Worm (Caenorhabditis elegans): Measurements from ENCODE around the gene C16C8.8.
"Not testable (repeated sequence)": the region's sequence is repeated elsewhere in the genome, so short reads cannot be mapped to it uniquely, and the experiment has no call there.

The C16C8.8 gene

DNA sequence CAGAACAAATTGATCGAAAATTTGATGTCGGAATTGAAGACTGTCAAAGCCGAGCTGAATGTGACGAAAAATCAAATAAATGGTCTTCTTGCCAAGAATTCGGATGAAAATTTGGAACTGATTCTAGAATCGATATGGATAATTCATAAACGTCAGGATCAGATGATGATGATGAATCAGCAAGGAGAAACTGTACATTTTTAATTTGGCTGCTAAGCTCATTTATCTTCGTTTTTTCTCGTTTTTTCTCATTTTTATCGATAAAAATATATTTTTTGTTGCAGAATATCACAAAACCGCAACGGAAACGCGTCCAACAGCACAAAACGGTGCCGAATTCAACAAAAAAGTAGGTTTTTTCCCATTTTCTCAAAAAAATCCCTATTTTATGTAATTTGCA is 12.0 kb downstream of the C16C8.8 start, which contains the start of gene C16C8.14:
C16C8.14 (plus strand) TSS at position 301 of the 400 bp plus-strand sequence.
- TF ChIP-seq ceh-36 (tag; optimal IDR thresholded peaks at IDR 0.05); flt-1 (GFP tag; IDR thresholded peaks at IDR 0.05); hmg-4 (GFP tag; optimal IDR thresholded peaks at IDR 0.05): not testable (repeated sequence)

ce11 chrII:3448776-3449280 is 12.7 kb downstream of the C16C8.8 start, which contains the start of gene C16C8.25:
Gene C16C8.25 (plus strand): TSS chrII:3449230.
- TF ChIP-seq ceh-36 (tag; optimal IDR thresholded peaks at IDR 0.05) (no peak), hmbx-1 (tag; optimal IDR thresholded peaks at IDR 0.05) (no peak), hmg-4 (GFP tag; optimal IDR thresholded peaks at IDR 0.05) (no peak), pes-1 (GFP tag; IDR thresholded peaks at IDR 0.05) (no peak), B0310.2 (tag; optimal IDR thresholded peaks at IDR 0.05) (no peak), ets-7 (tag; optimal IDR thresholded peaks at IDR 0.05) (no peak), tbx-37 (GFP tag; conservative IDR thresholded peaks at IDR 0.05) (no peak), ceh-13 (GFP tag; optimal IDR thresholded peaks at IDR 0.05) (no peak), aly-1 (tag; optimal IDR thresholded peaks at IDR 0.05) (no peak), F13C5.2 (tag; optimal IDR thresholded peaks at IDR 0.05) (no peak), flt-1 (GFP tag; IDR thresholded peaks at IDR 0.05) (no peak), hnd-1 (tag; optimal IDR thresholded peaks at IDR 0.05) (no peak), tbx-11 (GFP tag; IDR thresholded peaks at IDR 0.05) (no peak)

DNA sequence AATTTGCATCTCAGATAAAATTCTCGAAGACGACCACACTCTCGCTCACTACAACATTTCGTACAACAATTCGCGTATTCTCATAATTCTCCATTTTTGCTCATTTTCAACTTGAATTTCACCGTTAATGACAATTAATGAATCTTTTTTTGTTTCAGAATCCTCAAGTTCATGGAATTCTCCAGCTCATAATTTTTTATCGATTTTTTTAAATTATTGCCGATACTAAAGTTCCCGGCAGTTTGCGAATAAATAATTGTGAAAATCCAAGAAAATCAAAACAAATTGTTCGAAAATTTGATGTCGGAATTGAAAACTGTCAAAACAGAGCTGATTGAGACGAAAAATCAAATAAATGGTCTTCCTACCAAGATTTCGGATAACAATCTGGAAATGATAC is 13.6 kb downstream of the C16C8.8 start, which contains the start of gene C16C8.21:
C16C8.21 (plus strand) TSS at position 301 of the 400 bp plus-strand sequence.
- TF ChIP-seq scrt-1 (GFP tag; IDR thresholded peaks at IDR 0.05) (no peak), F13C5.2 (tag; optimal IDR thresholded peaks at IDR 0.05) (no peak), pes-1 (GFP tag; IDR thresholded peaks at IDR 0.05) (no peak), flt-1 (GFP tag; IDR thresholded peaks at IDR 0.05) (no peak), ceh-13 (GFP tag; optimal IDR thresholded peaks at IDR 0.05) (no peak), hnd-1 (tag; optimal IDR thresholded peaks at IDR 0.05) (no peak), tra-4 (tag; optimal IDR thresholded peaks at IDR 0.05) (no peak)

DNA sequence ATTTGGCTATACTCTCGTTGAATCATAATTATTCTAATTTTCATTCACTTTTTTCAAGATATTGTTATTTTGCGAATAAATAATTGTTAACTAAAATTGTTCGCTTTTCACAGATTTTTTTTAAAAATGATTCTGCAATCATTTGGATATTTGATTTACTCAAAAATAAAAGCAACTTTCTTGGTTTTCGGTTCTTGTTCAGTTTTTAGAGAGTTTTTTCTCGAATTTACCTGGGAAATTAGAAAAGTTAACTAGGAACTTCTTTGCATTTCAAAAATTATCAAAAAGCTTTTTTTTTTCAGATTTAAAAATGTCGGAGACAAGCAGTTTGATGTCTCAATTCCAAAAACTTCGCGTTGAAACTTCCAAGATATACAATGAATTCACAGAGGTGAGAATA is 14.8 kb downstream of the C16C8.8 start, which contains the start of the genes C16C8.20 and gldi-6:
C16C8.20 (plus strand) TSS at position 301 of the 400 bp plus-strand sequence.
gldi-6 (plus strand) TSS at position 301 of the 400 bp plus-strand sequence.
- TF ChIP-seq hmbx-1 (tag; optimal IDR thresholded peaks at IDR 0.05) (no peak), hnd-1 (tag; optimal IDR thresholded peaks at IDR 0.05) (no peak), sea-1 (GFP tag; conservative IDR thresholded peaks at IDR 0.05) (no peak), ets-7 (tag; optimal IDR thresholded peaks at IDR 0.05) (no peak), tbx-37 (GFP tag; conservative IDR thresholded peaks at IDR 0.05) (no peak), aly-1 (tag; optimal IDR thresholded peaks at IDR 0.05) (no peak), tra-4 (tag; optimal IDR thresholded peaks at IDR 0.05) (no peak), pes-1 (GFP tag; IDR thresholded peaks at IDR 0.05) (no peak), tbx-11 (GFP tag; IDR thresholded peaks at IDR 0.05) (no peak), hmg-4 (GFP tag; optimal IDR thresholded peaks at IDR 0.05) (no peak), B0310.2 (tag; optimal IDR thresholded peaks at IDR 0.05) (no peak), ceh-13 (GFP tag; optimal IDR thresholded peaks at IDR 0.05) (no peak), scrt-1 (GFP tag; IDR thresholded peaks at IDR 0.05) (no peak), F13C5.2 (tag; optimal IDR thresholded peaks at IDR 0.05) (no peak), ceh-36 (tag; optimal IDR thresholded peaks at IDR 0.05) (no peak), ama-1 (optimal IDR thresholded peaks at IDR 0.05) (no peak), flt-1 (GFP tag; IDR thresholded peaks at IDR 0.05) (no peak)

- TF ChIP-seq flt-1 (GFP tag; IDR thresholded peaks at IDR 0.05) (no peak), hnd-1 (tag; optimal IDR thresholded peaks at IDR 0.05) (no peak), F13C5.2 (tag; optimal IDR thresholded peaks at IDR 0.05) (no peak), scrt-1 (GFP tag; IDR thresholded peaks at IDR 0.05) (no peak), B0310.2 (tag; optimal IDR thresholded peaks at IDR 0.05) (no peak), sea-1 (GFP tag; conservative IDR thresholded peaks at IDR 0.05) (no peak), ceh-13 (GFP tag; optimal IDR thresholded peaks at IDR 0.05) (no peak), ama-1 (optimal IDR thresholded peaks at IDR 0.05) (no peak), pes-1 (GFP tag; IDR thresholded peaks at IDR 0.05) (no peak), tbx-11 (GFP tag; IDR thresholded peaks at IDR 0.05) (no peak), hmg-4 (GFP tag; optimal IDR thresholded peaks at IDR 0.05) (no peak), hmbx-1 (tag; optimal IDR thresholded peaks at IDR 0.05) (no peak), tra-4 (tag; optimal IDR thresholded peaks at IDR 0.05) (no peak), aly-1 (tag; optimal IDR thresholded peaks at IDR 0.05) (no peak), ceh-36 (tag; optimal IDR thresholded peaks at IDR 0.05) (no peak), ets-7 (tag; optimal IDR thresholded peaks at IDR 0.05) (no peak), tbx-37 (GFP tag; conservative IDR thresholded peaks at IDR 0.05) (no peak)
Measured at ce11 chrII:3445285-3445806, 16.1 kb downstream of the C16C8.8 start, which contains the start of the genes C16C8.5 and C16C8.16. Gene C16C8.5 (minus strand): TSS chrII:3445385. Gene C16C8.16 (plus strand): TSS chrII:3445756.

ce11 chrII:3444280-3444679 is 17.2 kb downstream of the C16C8.8 start, which contains the start of gene C16C8.4:
Gene C16C8.4 (minus strand): TSS chrII:3444380.
- TF ChIP-seq tbx-11 (GFP tag; IDR thresholded peaks at IDR 0.05) (no peak), hnd-1 (tag; optimal IDR thresholded peaks at IDR 0.05) (no peak), sea-1 (GFP tag; conservative IDR thresholded peaks at IDR 0.05) (no peak), scrt-1 (GFP tag; IDR thresholded peaks at IDR 0.05) (no peak), flt-1 (GFP tag; IDR thresholded peaks at IDR 0.05) (no peak), hmg-4 (GFP tag; optimal IDR thresholded peaks at IDR 0.05) (no peak), tra-4 (tag; optimal IDR thresholded peaks at IDR 0.05) (no peak), aly-1 (tag; optimal IDR thresholded peaks at IDR 0.05) (no peak), ama-1 (optimal IDR thresholded peaks at IDR 0.05) (no peak), ceh-36 (tag; optimal IDR thresholded peaks at IDR 0.05) (no peak), ets-7 (tag; optimal IDR thresholded peaks at IDR 0.05) (no peak), hmbx-1 (tag; optimal IDR thresholded peaks at IDR 0.05) (no peak), B0310.2 (tag; optimal IDR thresholded peaks at IDR 0.05) (no peak), F13C5.2 (tag; optimal IDR thresholded peaks at IDR 0.05) (no peak), tbx-37 (GFP tag; conservative IDR thresholded peaks at IDR 0.05) (no peak), ceh-13 (GFP tag; optimal IDR thresholded peaks at IDR 0.05) (no peak), pes-1 (GFP tag; IDR thresholded peaks at IDR 0.05) (no peak)

DNA sequence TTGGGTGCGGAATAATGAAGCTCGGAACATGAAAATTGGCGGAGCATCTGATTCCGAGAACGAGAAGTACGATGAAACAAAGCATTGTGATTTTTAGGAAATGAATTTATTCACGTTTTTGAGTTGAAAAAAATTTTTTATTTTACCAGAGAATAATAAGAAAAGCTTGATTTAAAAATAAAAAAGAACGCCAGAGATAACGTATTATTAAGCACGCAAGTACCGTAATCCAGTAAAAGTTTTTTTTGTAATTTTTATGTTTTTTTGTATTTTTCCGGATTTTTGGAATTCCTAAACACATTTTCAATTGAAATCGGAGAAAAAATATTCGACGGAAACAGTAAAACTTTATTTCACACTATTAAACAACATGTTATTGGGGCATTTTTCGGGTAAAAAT is 18.3 kb downstream of the C16C8.8 start, which contains the start of gene C16C8.22:
C16C8.22 (minus strand) TSS at position 101 of the 400 bp plus-strand sequence.
- TF ChIP-seq sea-1 (GFP tag; conservative IDR thresholded peaks at IDR 0.05) (no peak), aly-1 (tag; optimal IDR thresholded peaks at IDR 0.05) (no peak), F13C5.2 (tag; optimal IDR thresholded peaks at IDR 0.05) (no peak), hnd-1 (tag; optimal IDR thresholded peaks at IDR 0.05) (no peak), ama-1 (optimal IDR thresholded peaks at IDR 0.05) (no peak)
